Worm (Caenorhabditis elegans) whole organism, L2 larva: ENCODE results near the gene crb-3.

ENCODE experiments used
- C34F6.9 ChIP-seq: fragments of 150-350 bp; optimal IDR thresholded peaks from 2 replicates; lab custom pipeline; 2014; ENCODE audit warnings: missing biosample characterization, missing genetic modification characterization
- F13H6.1 ChIP-seq: sonication (generic microtip); optimal IDR thresholded peaks from 2 replicates; lab custom pipeline; 2016; ENCODE audit warnings: missing genetic modification characterization, missing compliant biosample characterization
- Y55F3AM.14 ChIP-seq: fragments of 200-800 bp; sonication (Bioruptor generic); optimal IDR thresholded peaks from 2 replicates; lab custom pipeline; 2018; ENCODE audit warnings: mild to moderate bottlenecking, missing genetic modification characterization, missing compliant biosample characterization
- ZK546.5 ChIP-seq: sonication (generic microtip); optimal IDR thresholded peaks from 2 replicates; lab custom pipeline; 2017; ENCODE audit warnings: missing biosample characterization, missing genetic modification characterization
- alr-1 ChIP-seq: fragments of 150-350 bp; optimal IDR thresholded peaks from 2 replicates; lab custom pipeline; 2014; ENCODE audit warnings: missing biosample characterization, missing genetic modification characterization
- aly-2 ChIP-seq: fragments of 150-350 bp; optimal IDR thresholded peaks from 2 replicates; lab custom pipeline; 2014; ENCODE audit warnings: missing biosample characterization, missing genetic modification characterization
- ama-1 ChIP-seq: fragments of 150-350 bp; optimal IDR thresholded peaks from 2 replicates; lab custom pipeline; 2018; ENCODE audit warnings: inconsistent platforms
- blmp-1 ChIP-seq: sonication (generic microtip); optimal IDR thresholded peaks from 2 replicates; lab custom pipeline; 2017; ENCODE audit warnings: missing genetic modification characterization, mild to moderate bottlenecking, missing compliant biosample characterization, antibody characterized with exemption, moderate library complexity; ENCODE audit not compliant: insufficient read depth
- dmd-4 ChIP-seq: sonication (generic microtip); optimal IDR thresholded peaks from 2 replicates; lab custom pipeline; 2017; ENCODE audit warnings: missing biosample characterization, missing genetic modification characterization
- egl-27 ChIP-seq: sonication (generic microtip); optimal IDR thresholded peaks from 3 replicates; lab custom pipeline; 2017; ENCODE audit warnings: missing biosample characterization, missing genetic modification reagents, missing genetic modification characterization
- elt-1 ChIP-seq: fragments of 150-350 bp; optimal IDR thresholded peaks from 2 replicates; lab custom pipeline; 2014; ENCODE audit warnings: missing biosample characterization, missing genetic modification characterization
- elt-3 ChIP-seq: sonication (generic microtip); optimal IDR thresholded peaks from 2 replicates; lab custom pipeline; 2017; ENCODE audit warnings: missing biosample characterization, missing genetic modification characterization
- fos-1 ChIP-seq: fragments of 150-350 bp; optimal IDR thresholded peaks from 2 replicates; lab custom pipeline; 2014; ENCODE audit warnings: missing biosample characterization, missing genetic modification characterization
- gmeb-1 ChIP-seq: fragments of 150-350 bp; optimal IDR thresholded peaks from 2 replicates; lab custom pipeline; 2014; ENCODE audit warnings: missing biosample characterization, missing genetic modification characterization
- lin-11 ChIP-seq: fragments of 150-350 bp; sonication (generic microtip); optimal IDR thresholded peaks from 2 replicates; lab custom pipeline; 2014; ENCODE audit warnings: missing biosample characterization, missing genetic modification characterization, inconsistent platforms, mixed read lengths
- lin-13 ChIP-seq: fragments of 150-350 bp; optimal IDR thresholded peaks from 2 replicates; lab custom pipeline; 2014; ENCODE audit warnings: missing biosample characterization, missing genetic modification reagents, missing genetic modification characterization
- lsy-2 ChIP-seq, 2 experiments: fragments of 150-350 bp in 1 of 2; sonication (generic microtip) in 1 of 2; optimal IDR thresholded peaks; 2 replicates each; lab custom pipeline; 2014 to 2017; ENCODE audit warnings: missing biosample characterization in 2 of 2, missing genetic modification characterization in 2 of 2
- mab-5 ChIP-seq: fragments of 150-350 bp; optimal IDR thresholded peaks from 2 replicates; lab custom pipeline; 2014; ENCODE audit warnings: missing biosample characterization, missing genetic modification characterization
- mbf-1 ChIP-seq: sonication (generic microtip); optimal IDR thresholded peaks from 2 replicates; lab custom pipeline; 2017; ENCODE audit warnings: missing biosample characterization, missing genetic modification characterization
- mdl-1 ChIP-seq, 2 experiments: fragments of 150-350 bp in 1 of 2; sonication (generic microtip) in 1 of 2; optimal IDR thresholded peaks; 2 replicates each; lab custom pipeline; 2017; ENCODE audit warnings: missing biosample characterization in 2 of 2, missing genetic modification characterization in 2 of 2
- nhr-10 ChIP-seq: sonication (generic microtip); optimal IDR thresholded peaks from 2 replicates; lab custom pipeline; 2017; ENCODE audit warnings: missing biosample characterization, missing genetic modification characterization
- nhr-11 ChIP-seq: fragments of 150-350 bp; optimal IDR thresholded peaks from 2 replicates; lab custom pipeline; 2014; ENCODE audit warnings: missing biosample characterization, missing genetic modification characterization
- nhr-129 ChIP-seq: fragments of 150-350 bp; optimal IDR thresholded peaks from 2 replicates; lab custom pipeline; 2014; ENCODE audit warnings: missing biosample characterization, missing genetic modification characterization
- nhr-21 ChIP-seq: fragments of 150-350 bp; optimal IDR thresholded peaks from 2 replicates; lab custom pipeline; 2014; ENCODE audit warnings: missing biosample characterization, missing genetic modification characterization
- nhr-23 ChIP-seq: fragments of 150-350 bp; optimal IDR thresholded peaks from 2 replicates; lab custom pipeline; 2014; ENCODE audit warnings: missing biosample characterization, missing genetic modification reagents, missing genetic modification characterization
- nhr-6 ChIP-seq: fragments of 150-350 bp; optimal IDR thresholded peaks from 2 replicates; lab custom pipeline; 2014; ENCODE audit warnings: missing biosample characterization, missing genetic modification characterization
- nhr-77 ChIP-seq: fragments of 150-350 bp; optimal IDR thresholded peaks from 2 replicates; lab custom pipeline; 2014; ENCODE audit warnings: missing biosample characterization, missing genetic modification characterization
- sem-4 ChIP-seq: fragments of 150-350 bp; optimal IDR thresholded peaks from 2 replicates; lab custom pipeline; 2014; ENCODE audit warnings: missing biosample characterization, missing genetic modification reagents, missing genetic modification characterization
- skn-1 ChIP-seq: sonication (generic microtip); optimal IDR thresholded peaks from 2 replicates; lab custom pipeline; 2017; ENCODE audit warnings: missing biosample characterization, missing genetic modification characterization
- sma-3 ChIP-seq: sonication (generic microtip); optimal IDR thresholded peaks from 2 replicates; lab custom pipeline; 2016; ENCODE audit warnings: missing genetic modification reagents, missing genetic modification characterization, missing compliant biosample characterization
- sma-9 ChIP-seq, 2 experiments: fragments of 150-350 bp in 1 of 2; sonication (generic microtip) in 1 of 2; optimal IDR thresholded peaks; 2 replicates each; lab custom pipeline; 2014 to 2016; ENCODE audit warnings: missing genetic modification characterization in 2 of 2, mild to moderate bottlenecking in 1 of 2, missing biosample characterization in 1 of 2, missing compliant biosample characterization in 1 of 2, missing genetic modification reagents in 1 of 2, moderate library complexity in 1 of 2
- unc-39 ChIP-seq: fragments of 150-350 bp; optimal IDR thresholded peaks from 2 replicates; lab custom pipeline; 2014; ENCODE audit warnings: missing biosample characterization, missing genetic modification characterization
- unc-62 ChIP-seq: fragments of 150-350 bp; optimal IDR thresholded peaks from 2 replicates; lab custom pipeline; 2014; ENCODE audit warnings: missing biosample characterization, missing genetic modification reagents, missing genetic modification characterization
- zag-1 ChIP-seq: fragments of 150-350 bp; optimal IDR thresholded peaks from 2 replicates; lab custom pipeline; 2014; ENCODE audit warnings: missing biosample characterization, missing genetic modification characterization
- ztf-1 ChIP-seq: fragments of 200-800 bp; sonication (Bioruptor generic); conservative IDR thresholded peaks from 2 replicates; pipeline ENCODE4 v1.3.6; 2022; ENCODE audit warnings: missing genetic modification characterization, missing compliant biosample characterization
- ztf-11 ChIP-seq: sonication (generic microtip); optimal IDR thresholded peaks from 2 replicates; lab custom pipeline; 2017; ENCODE audit warnings: missing biosample characterization, missing genetic modification characterization
- ztf-4 ChIP-seq: fragments of 150-350 bp; optimal IDR thresholded peaks from 2 replicates; lab custom pipeline; 2014; ENCODE audit warnings: missing biosample characterization, missing genetic modification characterization

crb-3 gene

DNA sequence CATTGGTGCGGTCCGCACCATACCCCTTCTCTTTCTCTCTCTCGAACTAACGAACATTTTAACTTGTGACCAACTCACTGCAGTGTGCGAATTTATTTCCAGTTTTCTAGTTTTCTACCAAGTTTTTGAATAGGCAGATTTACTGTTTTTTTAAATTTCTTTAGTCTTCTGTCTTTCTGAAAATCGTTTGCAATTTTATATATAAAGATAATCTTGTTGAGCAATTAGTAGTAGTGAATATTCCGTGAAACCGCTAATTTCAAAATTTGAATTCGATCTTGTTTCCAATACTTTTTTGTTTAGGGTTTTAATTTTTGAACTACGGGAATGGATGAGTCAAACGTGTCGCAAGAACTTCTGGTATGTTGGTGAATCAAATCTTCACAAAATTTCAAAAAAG is 19.7 kb upstream of the crb-3 start, which contains the start of gene Y81B9A.2:
Gene Y81B9A.2, plus strand, starts transcription at position 301 of the 400 bp plus-strand sequence.
- TF ChIP-seq nhr-21 (tag; lab: Kevin White, UChicago): no peak
- no peak for TF ChIP-seq unc-62
- TF ChIP-seq elt-3 (tag; lab: Kevin White, UChicago): no peak
- TF ChIP-seq sma-3: no peak
- no peak for TF ChIP-seq fos-1 (tag; lab: Kevin White, UChicago)
- no peak for TF ChIP-seq ama-1 (lab: Kevin White, UChicago)
- TF ChIP-seq ztf-11 (tag; lab: Kevin White, UChicago): no peak
- TF ChIP-seq lin-13: no peak
- TF ChIP-seq C34F6.9 (tag; lab: Kevin White, UChicago): no peak
- TF ChIP-seq alr-1 (tag; lab: Kevin White, UChicago): no peak
- TF ChIP-seq Y55F3AM.14 (GFP tag; lab: Kevin White, UChicago): no peak
- TF ChIP-seq blmp-1: no peak
- TF ChIP-seq mbf-1 (tag; lab: Kevin White, UChicago): no peak

DNA sequence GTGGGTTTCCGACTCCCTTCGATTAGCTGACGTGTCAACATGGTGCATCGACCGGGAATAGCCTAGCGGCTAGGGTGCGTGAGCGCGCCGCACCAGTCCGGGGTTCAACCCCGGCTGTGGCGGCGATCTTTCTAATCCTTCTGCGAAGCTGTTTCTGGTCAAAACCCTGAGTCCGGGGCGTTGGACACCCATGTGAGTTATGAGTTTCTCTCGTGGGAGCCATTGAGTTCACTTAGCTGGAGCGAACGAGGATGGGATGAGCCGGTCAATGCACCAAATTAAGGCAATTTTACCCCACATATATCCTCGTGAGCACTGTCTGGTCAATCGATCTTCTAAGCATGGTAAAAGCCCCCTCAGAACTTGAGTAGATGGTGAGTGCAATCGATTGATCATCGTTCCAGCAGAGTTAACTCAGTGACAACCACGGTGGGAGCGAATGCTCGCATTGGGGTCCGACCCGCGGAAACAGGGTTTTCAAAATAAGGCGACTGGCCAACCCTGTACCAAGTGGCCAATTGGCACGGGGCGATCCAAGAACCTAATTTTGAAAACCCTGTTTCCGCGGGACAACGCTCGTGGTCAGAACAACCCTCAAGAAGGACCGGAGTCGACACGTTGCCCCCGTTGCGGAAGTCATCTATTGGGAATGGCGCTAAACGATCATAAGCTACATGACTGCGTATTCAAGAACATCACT is 11.6 kb upstream of the crb-3 start, which contains the start of gene Y81B9A.1:
Gene Y81B9A.1, plus strand, starts transcription at position 650 of the 700 bp plus-strand sequence.
- TF ChIP-seq nhr-10 (tag; lab: Kevin White, UChicago) (no peak), sem-4 (tag; lab: Kevin White, UChicago) (no peak), ama-1 (lab: Kevin White, UChicago) (no peak), nhr-77 (tag; lab: Kevin White, UChicago) (no peak), egl-27 (tag; lab: Kevin White, UChicago) (no peak), gmeb-1 (no peak), zag-1 (tag; lab: Kevin White, UChicago) (no peak), sma-9 (GFP tag; optimal IDR thresholded peaks at IDR 0.05; lab: Kevin White, UChicago) (no peak), sma-9 (tag; optimal IDR thresholded peaks at IDR 0.05; lab: Kevin White, UChicago) (no peak), mbf-1 (tag; lab: Kevin White, UChicago) (no peak), lsy-2 (tag; optimal IDR thresholded peaks at IDR 0.05; lab: Kevin White, UChicago) (no peak), unc-39 (tag; lab: Kevin White, UChicago) (no peak), F13H6.1 (tag; lab: Kevin White, UChicago) (no peak), skn-1 (tag; lab: Kevin White, UChicago) (no peak), ZK546.5 (no peak), C34F6.9 (tag; lab: Kevin White, UChicago) (no peak), nhr-21 (tag; lab: Kevin White, UChicago) (no peak)

DNA sequence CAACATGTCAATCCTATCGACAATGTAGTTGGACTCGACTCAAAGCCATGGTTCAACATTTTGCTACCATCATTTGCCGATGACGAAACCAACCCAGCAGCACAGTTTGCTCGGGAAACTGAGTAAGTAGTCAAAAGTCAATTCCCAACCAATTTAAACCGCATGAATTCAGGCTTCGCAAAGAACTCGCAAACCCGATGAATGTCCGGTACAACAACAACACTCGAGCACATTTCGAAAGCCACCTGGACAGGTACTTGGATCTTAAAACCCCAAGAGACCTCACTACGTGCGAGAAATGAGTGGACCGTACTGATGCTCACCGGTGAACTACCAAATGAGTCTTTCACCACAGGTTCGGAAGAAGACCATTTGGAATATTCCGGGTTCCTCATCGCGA is 9.5 kb upstream of the crb-3 start:
- TF ChIP-seq alr-1 (tag; lab: Kevin White, UChicago): no peak
- no peak for TF ChIP-seq elt-1 (tag; lab: Kevin White, UChicago)
- TF ChIP-seq skn-1 (tag; lab: Kevin White, UChicago): no peak
- TF ChIP-seq aly-2 (tag; lab: Kevin White, UChicago): no peak
- no peak for TF ChIP-seq ama-1 (lab: Kevin White, UChicago)
- no peak for TF ChIP-seq mdl-1 (tag; optimal IDR thresholded peaks at IDR 0.05; lab: Kevin White, UChicago)
- TF ChIP-seq unc-39 (tag; lab: Kevin White, UChicago): no peak
- no peak for TF ChIP-seq nhr-77 (tag; lab: Kevin White, UChicago)
- TF ChIP-seq nhr-23: no peak
- TF ChIP-seq Y55F3AM.14 (GFP tag; lab: Kevin White, UChicago): no peak
- TF ChIP-seq ZK546.5: no peak
- no peak for TF ChIP-seq ztf-1 (GFP tag; lab: Robert Waterston, UW)
- no peak for TF ChIP-seq nhr-11 (tag; lab: Kevin White, UChicago)
- no peak for TF ChIP-seq nhr-129
- no peak for TF ChIP-seq blmp-1
- TF ChIP-seq gmeb-1: no peak
- no peak for TF ChIP-seq elt-3 (tag; lab: Kevin White, UChicago)

DNA sequence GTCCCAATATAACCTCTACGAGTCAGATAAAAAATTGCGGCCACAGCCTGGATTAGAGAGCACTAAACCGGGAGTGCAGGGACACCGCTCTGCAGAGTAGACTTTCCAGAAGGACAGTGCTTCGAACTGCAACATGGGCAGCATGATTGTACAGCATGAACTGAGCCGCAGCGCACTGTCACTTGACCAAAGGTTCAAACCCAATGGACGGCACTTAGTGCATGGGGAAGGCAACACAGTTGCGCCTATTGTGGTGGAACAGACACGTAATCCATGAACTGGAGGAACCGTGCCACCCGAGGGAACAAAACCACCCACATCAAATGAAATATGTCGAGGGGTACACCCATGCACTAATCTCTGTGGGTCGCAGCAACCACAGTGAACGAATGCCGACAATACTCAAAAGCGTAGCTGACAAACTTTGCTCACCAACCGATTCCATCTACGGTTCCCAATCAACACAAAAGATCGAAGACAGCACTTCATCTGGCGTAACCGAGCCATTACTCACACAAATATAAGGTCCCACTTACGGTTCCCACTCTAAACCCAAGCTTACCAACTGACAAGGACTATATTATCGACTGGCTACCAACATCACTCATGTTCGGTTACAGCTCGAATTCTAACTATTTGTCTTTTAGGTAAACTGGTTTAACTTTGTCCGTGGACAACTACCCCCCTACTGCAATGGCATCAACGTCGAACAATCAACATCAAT is 8.0 kb upstream of the crb-3 start:
- TF ChIP-seq lsy-2 (tag; optimal IDR thresholded peaks at IDR 0.05; lab: Kevin White, UChicago) (no peak), Y55F3AM.14 (GFP tag; lab: Kevin White, UChicago) (no peak), nhr-6 (tag; lab: Kevin White, UChicago) (no peak), lin-11 (tag; lab: Kevin White, UChicago) (no peak), ztf-4 (tag; lab: Kevin White, UChicago) (no peak), nhr-21 (tag; lab: Kevin White, UChicago) (no peak), blmp-1 (no peak), dmd-4 (tag; lab: Kevin White, UChicago) (no peak), F13H6.1 (tag; lab: Kevin White, UChicago) (no peak), sem-4 (tag; lab: Kevin White, UChicago) (no peak), alr-1 (tag; lab: Kevin White, UChicago) (no peak), C34F6.9 (tag; lab: Kevin White, UChicago) (no peak), unc-62 (no peak), nhr-129 (no peak), egl-27 (tag; lab: Kevin White, UChicago) (no peak), ama-1 (lab: Kevin White, UChicago) (no peak), nhr-11 (tag; lab: Kevin White, UChicago) (no peak), mab-5 (tag; lab: Kevin White, UChicago) (no peak), sma-3 (no peak), mdl-1 (tag; optimal IDR thresholded peaks at IDR 0.05; lab: Kevin White, UChicago) (no peak)
